Worm (Caenorhabditis elegans): ENCODE measurements around the gene C13F10.1.

DNA sequence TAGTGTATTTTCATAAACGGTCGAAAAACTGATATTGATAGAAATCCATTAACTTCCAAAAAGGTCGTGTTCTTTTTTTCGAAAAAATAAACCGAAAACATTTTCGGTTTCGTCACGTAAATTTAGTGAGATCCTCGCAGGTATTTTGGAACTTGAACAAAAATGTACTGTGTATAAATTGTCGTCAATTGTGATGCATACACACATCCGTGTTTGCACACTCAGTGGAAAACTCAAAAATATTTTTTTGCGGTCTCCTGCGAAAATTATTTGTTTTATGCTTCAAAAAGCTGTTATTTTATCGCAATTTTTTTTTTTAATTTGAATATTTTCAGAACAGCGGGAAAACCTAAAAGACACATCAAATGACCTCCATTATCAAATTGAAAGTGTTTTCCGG, 45.0 kb upstream of the C13F10.1 start, which contains the start of gene cpsf-2:
- TF ChIP-seq aly-1 (tag; optimal IDR thresholded peaks at IDR 0.05) (no peak), pes-1 (GFP tag; IDR thresholded peaks at IDR 0.05) (no peak)
